Worm (Caenorhabditis elegans) whole organism, L4 larva: ENCODE measurements around the gene grl-17.

ENCODE experiments used
- F10B5.3 ChIP-seq: sonication (generic microtip); optimal IDR thresholded peaks from 2 replicates; lab custom pipeline; 2016; ENCODE audit warnings: mild to moderate bottlenecking, missing genetic modification characterization, missing compliant biosample characterization
- F37D6.2 ChIP-seq: sonication (generic microtip); optimal IDR thresholded peaks from 2 replicates; lab custom pipeline; 2016; ENCODE audit warnings: mild to moderate bottlenecking, missing genetic modification characterization, missing compliant biosample characterization
- F49E8.2 ChIP-seq: sonication (generic microtip); optimal IDR thresholded peaks from 2 replicates; lab custom pipeline; 2016; ENCODE audit warnings: missing compliant biosample characterization, mild to moderate bottlenecking, missing genetic modification characterization, borderline replicate concordance
- R02D3.7 ChIP-seq: fragments of 150-350 bp; sonication (generic microtip); optimal IDR thresholded peaks from 3 replicates; lab custom pipeline; 2014; ENCODE audit warnings: missing biosample characterization, missing genetic modification characterization
- T20F7.1 ChIP-seq: fragments of 200-800 bp; sonication (Bioruptor generic); optimal IDR thresholded peaks from 2 replicates; lab custom pipeline; 2018; ENCODE audit warnings: mild to moderate bottlenecking, missing genetic modification characterization, missing compliant biosample characterization
- T26A8.4 ChIP-seq: fragments of 200-800 bp; sonication (Bioruptor generic); IDR thresholded peaks from 2 replicates; pipeline ENCODE4 v1.3.6; 2022; ENCODE audit warnings: missing genetic modification characterization, missing compliant biosample characterization
- Y105C5A.15 ChIP-seq: fragments of 200-800 bp; sonication (Bioruptor generic); IDR thresholded peaks from 2 replicates; pipeline ENCODE4 v1.3.6; 2022; ENCODE audit warnings: missing genetic modification characterization, missing compliant biosample characterization
- Y48G9A.11 ChIP-seq: fragments of 200-800 bp; sonication (Bioruptor generic); IDR thresholded peaks from 2 replicates; pipeline ENCODE4 v1.3.6; 2022; ENCODE audit warnings: missing genetic modification reagents, missing genetic modification characterization, missing compliant biosample characterization
- Y5F2A.4 ChIP-seq: fragments of 200-800 bp; sonication (Bioruptor generic); optimal IDR thresholded peaks from 2 replicates; lab custom pipeline; 2018; ENCODE audit warnings: mild to moderate bottlenecking, missing genetic modification characterization, missing compliant biosample characterization
- aly-2 ChIP-seq: sonication (generic microtip); optimal IDR thresholded peaks from 2 replicates; lab custom pipeline; 2018; ENCODE audit warnings: missing biosample characterization, missing genetic modification characterization
- ama-1 ChIP-seq: fragments of 150-350 bp; optimal IDR thresholded peaks from 2 replicates; lab custom pipeline; 2014; ENCODE audit warnings: inconsistent platforms, mixed read lengths
- attf-4 ChIP-seq: sonication (generic microtip); optimal IDR thresholded peaks from 3 replicates; lab custom pipeline; 2017; ENCODE audit warnings: missing biosample characterization, missing genetic modification characterization
- ceh-20 ChIP-seq: fragments of 200-800 bp; sonication (Bioruptor generic); IDR thresholded peaks from 2 replicates; pipeline ENCODE4 v1.3.6; 2022; ENCODE audit warnings: missing genetic modification reagents, missing genetic modification characterization, missing compliant biosample characterization
- cey-2 ChIP-seq: sonication (generic microtip); optimal IDR thresholded peaks from 3 replicates; lab custom pipeline; 2017; ENCODE audit warnings: missing genetic modification characterization, mild to moderate bottlenecking, missing compliant biosample characterization, antibody characterized with exemption, borderline replicate concordance; ENCODE audit not compliant: insufficient read depth
- ctbp-1 ChIP-seq: fragments of 200-800 bp; sonication (Bioruptor generic); IDR thresholded peaks from 2 replicates; pipeline ENCODE4 v1.3.6; 2022; ENCODE audit warnings: missing genetic modification reagents, missing genetic modification characterization, missing compliant biosample characterization
- daf-16 ChIP-seq, 3 experiments: sonication (generic microtip); optimal IDR thresholded peaks; 2 replicates each; lab custom pipeline; 2016 to 2017; ENCODE audit warnings: missing genetic modification characterization in 3 of 3, missing genetic modification reagents in 3 of 3, mild to moderate bottlenecking in 2 of 3, missing compliant biosample characterization in 2 of 3, missing biosample characterization in 1 of 3, moderate library complexity in 1 of 3
- dpl-1 ChIP-seq: fragments of 150-350 bp; optimal IDR thresholded peaks from 2 replicates; lab custom pipeline; 2014; ENCODE audit warnings: missing biosample characterization, missing genetic modification reagents, missing genetic modification characterization
- dve-1 ChIP-seq: sonication (generic microtip); optimal IDR thresholded peaks from 2 replicates; lab custom pipeline; 2017; ENCODE audit warnings: antibody characterized with exemption, mild to moderate bottlenecking, missing genetic modification characterization, missing compliant biosample characterization; ENCODE audit not compliant: insufficient read depth
- egl-43 ChIP-seq: fragments of 200-800 bp; sonication (Bioruptor generic); IDR thresholded peaks from 2 replicates; pipeline ENCODE4 v1.3.6; 2022; ENCODE audit warnings: missing genetic modification reagents, missing genetic modification characterization, missing compliant biosample characterization
- fkh-10 ChIP-seq: fragments of 150-350 bp; optimal IDR thresholded peaks from 2 replicates; lab custom pipeline; 2014; ENCODE audit warnings: missing biosample characterization, missing genetic modification reagents, missing genetic modification characterization
- gei-8 ChIP-seq: fragments of 200-800 bp; sonication (Bioruptor generic); optimal IDR thresholded peaks from 2 replicates; lab custom pipeline; 2018; ENCODE audit warnings: mild to moderate bottlenecking, missing genetic modification characterization, missing compliant biosample characterization
- hlh-11 ChIP-seq: fragments of 200-800 bp; sonication (Bioruptor generic); optimal IDR thresholded peaks from 2 replicates; lab custom pipeline; 2018; ENCODE audit warnings: mild to moderate bottlenecking, missing genetic modification characterization, missing compliant biosample characterization
- jun-1 ChIP-seq: fragments of 150-350 bp; optimal IDR thresholded peaks from 2 replicates; lab custom pipeline; 2014; ENCODE audit warnings: missing biosample characterization, missing genetic modification reagents, missing genetic modification characterization
- lin-39 ChIP-seq: fragments of 150-350 bp; optimal IDR thresholded peaks from 2 replicates; lab custom pipeline; 2014; ENCODE audit warnings: missing biosample characterization, missing genetic modification reagents, missing genetic modification characterization
- lsy-2 ChIP-seq, 2 experiments: fragments of 150-350 bp in 1 of 2; sonication (generic microtip) in 1 of 2; optimal IDR thresholded peaks; 2 replicates each; lab custom pipeline; 2014 to 2017; ENCODE audit warnings: missing biosample characterization in 2 of 2, missing genetic modification characterization in 2 of 2
- mep-1 ChIP-seq: fragments of 150-350 bp; sonication (generic microtip); optimal IDR thresholded peaks from 3 replicates; lab custom pipeline; 2014; ENCODE audit warnings: missing biosample characterization, missing genetic modification characterization
- mes-2 ChIP-seq: sonication (generic microtip); optimal IDR thresholded peaks from 2 replicates; lab custom pipeline; 2016; ENCODE audit warnings: missing genotype, mild to moderate bottlenecking, missing genetic modification characterization, missing compliant biosample characterization; ENCODE audit not compliant: poor library complexity, severe bottlenecking
- nhr-10 ChIP-seq: fragments of 150-350 bp; optimal IDR thresholded peaks from 2 replicates; lab custom pipeline; 2014; ENCODE audit warnings: missing biosample characterization, missing genetic modification characterization
- nhr-102 ChIP-seq: sonication (generic microtip); optimal IDR thresholded peaks from 2 replicates; lab custom pipeline; 2016; ENCODE audit warnings: mild to moderate bottlenecking, missing genetic modification characterization, moderate library complexity, missing compliant biosample characterization
- nhr-11 ChIP-seq: fragments of 150-350 bp; optimal IDR thresholded peaks from 2 replicates; lab custom pipeline; 2014; ENCODE audit warnings: missing biosample characterization, missing genetic modification characterization
- nhr-237 ChIP-seq: sonication (generic microtip); optimal IDR thresholded peaks from 2 replicates; lab custom pipeline; 2017; ENCODE audit warnings: missing biosample characterization, missing genetic modification characterization
- nhr-25 ChIP-seq: sonication (generic microtip); optimal IDR thresholded peaks from 2 replicates; lab custom pipeline; 2017; ENCODE audit warnings: missing genetic modification characterization, mild to moderate bottlenecking, missing compliant biosample characterization, antibody characterized with exemption, moderate library complexity, borderline replicate concordance; ENCODE audit not compliant: insufficient read depth
- nhr-41 ChIP-seq: fragments of 200-800 bp; sonication (Bioruptor generic); IDR thresholded peaks from 2 replicates; pipeline ENCODE4 v1.3.6; 2022; ENCODE audit warnings: missing genetic modification reagents, missing genetic modification characterization, missing compliant biosample characterization
- nhr-6 ChIP-seq: fragments of 150-350 bp; optimal IDR thresholded peaks from 2 replicates; lab custom pipeline; 2014; ENCODE audit warnings: missing biosample characterization, missing genetic modification characterization
- nhr-76 ChIP-seq: fragments of 150-350 bp; optimal IDR thresholded peaks from 2 replicates; lab custom pipeline; 2014; ENCODE audit warnings: missing biosample characterization, missing genetic modification characterization
- nhr-77 ChIP-seq: fragments of 150-350 bp; optimal IDR thresholded peaks from 2 replicates; lab custom pipeline; 2014; ENCODE audit warnings: missing biosample characterization, missing genetic modification characterization
- skn-1 ChIP-seq: fragments of 150-350 bp; optimal IDR thresholded peaks from 2 replicates; lab custom pipeline; 2014; ENCODE audit warnings: missing biosample characterization, missing genetic modification characterization
- snpc-4 ChIP-seq: fragments of 150-350 bp; optimal IDR thresholded peaks from 2 replicates; lab custom pipeline; 2014; ENCODE audit warnings: missing biosample characterization, missing genetic modification characterization
- tag-97 ChIP-seq: fragments of 200-800 bp; sonication (Bioruptor generic); IDR thresholded peaks from 2 replicates; pipeline ENCODE4 v1.3.6; 2022; ENCODE audit warnings: missing genetic modification characterization, missing compliant biosample characterization
- unc-62 ChIP-seq, 3 experiments: fragments of 150-350 bp in 1 of 3; sonication (generic microtip); optimal IDR thresholded peaks in 2 of 3; peaks in 1 of 3; 1 replicate in 1 of 3; 2 replicates in 2 of 3; lab custom pipeline; 2014 to 2017; ENCODE audit warnings: missing biosample characterization in 3 of 3, missing genetic modification characterization in 3 of 3, missing genetic modification reagents in 3 of 3, missing genotype in 1 of 3
- zip-2 ChIP-seq: fragments of 150-350 bp; optimal IDR thresholded peaks from 2 replicates; lab custom pipeline; 2014; ENCODE audit warnings: missing biosample characterization, missing genetic modification characterization
- ztf-7 ChIP-seq: fragments of 150-350 bp; optimal IDR thresholded peaks from 2 replicates; lab custom pipeline; 2014; ENCODE audit warnings: missing biosample characterization, missing genetic modification characterization

Gene grl-17

ce11 chrV:13530698-13531097 lies 33.0 kb downstream of the grl-17 start, which contains the start of gene ttr-44 (continued):
- TF ChIP-seq tag-97 = no peak
- no peak for TF ChIP-seq Y105C5A.15 (GFP tag; lab: Robert Waterston, UW)
- TF ChIP-seq T20F7.1 (GFP tag; lab: Kevin White, UChicago) = peak; percentile 16
- TF ChIP-seq Y5F2A.4 = no peak
- peak; percentile 35 for TF ChIP-seq hlh-11
- TF ChIP-seq cey-2 (tag; lab: Kevin White, UChicago) = no peak
- peak; percentile 23 for TF ChIP-seq nhr-6 (tag; lab: Kevin White, UChicago)

- TF ChIP-seq R02D3.7 (tag; lab: Kevin White, UChicago) (no peak), nhr-77 (peak; percentile 35), jun-1 (no peak), nhr-41 (no peak), snpc-4 (no peak), mep-1 (tag; lab: Kevin White, UChicago) (peak; percentile 19), nhr-6 (tag; lab: Kevin White, UChicago) (peak; percentile 25), skn-1 (no peak), egl-43 (GFP tag; lab: Robert Waterston, UW) (no peak), mes-2 (tag; lab: Kevin White, UChicago) (no peak), hlh-11 (peak; percentile 33), ztf-7 (tag; lab: Kevin White, UChicago) (no peak), nhr-10 (tag; lab: Kevin White, UChicago) (no peak), T26A8.4 (GFP tag; lab: Robert Waterston, UW) (no peak; the same call in 1 of the 2 replicates), F10B5.3 (tag; lab: Kevin White, UChicago) (no peak), aly-2 (tag; lab: Kevin White, UChicago) (no peak), unc-62 (GFP tag; optimal IDR thresholded peaks at IDR 0.05 in 1 of 2; lab: Kevin White, UChicago) (no peak), unc-62 (tag; optimal IDR thresholded peaks at IDR 0.05; lab: Kevin White, UChicago) (no peak), ama-1 (lab: Kevin White, UChicago) (peak; percentile 55), lsy-2 (tag; optimal IDR thresholded peaks at IDR 0.05; lab: Kevin White, UChicago) (no peak), nhr-102 (tag; lab: Kevin White, UChicago) (peak; percentile 70), attf-4 (tag; lab: Kevin White, UChicago) (no peak), lin-39 (tag; lab: Kevin White, UChicago) (no peak), ctbp-1 (GFP tag; lab: Robert Waterston, UW) (no peak), nhr-237 (tag; lab: Kevin White, UChicago) (no peak), dve-1 (tag; lab: Kevin White, UChicago) (peak; percentile 75), daf-16 (GFP tag; optimal IDR thresholded peaks at IDR 0.05; lab: Kevin White, UChicago) (no peak), daf-16 (tag; optimal IDR thresholded peaks at IDR 0.05; lab: Kevin White, UChicago) (peak; percentile 83)
Observed at ce11 chrV:13529165-13529564, 34.6 kb downstream of the grl-17 start.

DNA sequence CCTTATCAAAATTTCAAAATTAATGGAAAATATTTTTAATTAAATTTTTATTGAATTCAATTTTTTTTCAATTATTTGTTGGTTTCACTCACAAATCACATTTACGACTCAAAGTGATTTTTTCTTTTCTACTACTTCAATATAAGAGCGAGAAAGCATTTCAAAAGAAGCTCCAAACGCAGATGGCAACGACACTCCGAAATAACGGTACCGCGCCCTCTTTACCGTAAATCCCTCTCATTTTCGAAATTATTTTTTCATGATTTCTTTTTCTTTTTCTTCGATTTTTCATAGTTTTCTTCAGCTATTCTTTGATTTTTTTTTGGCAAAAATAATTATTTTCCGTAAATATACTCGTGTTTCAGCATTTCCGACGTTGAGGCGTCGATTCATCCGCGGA lies 36.5 kb downstream of the grl-17 start:
- TF ChIP-seq Y48G9A.11 (GFP tag; lab: Robert Waterston, UW) = peak; percentile 98
- TF ChIP-seq, all 104 proteins: peak for 1; not testable (repeated sequence) for 103

DNA sequence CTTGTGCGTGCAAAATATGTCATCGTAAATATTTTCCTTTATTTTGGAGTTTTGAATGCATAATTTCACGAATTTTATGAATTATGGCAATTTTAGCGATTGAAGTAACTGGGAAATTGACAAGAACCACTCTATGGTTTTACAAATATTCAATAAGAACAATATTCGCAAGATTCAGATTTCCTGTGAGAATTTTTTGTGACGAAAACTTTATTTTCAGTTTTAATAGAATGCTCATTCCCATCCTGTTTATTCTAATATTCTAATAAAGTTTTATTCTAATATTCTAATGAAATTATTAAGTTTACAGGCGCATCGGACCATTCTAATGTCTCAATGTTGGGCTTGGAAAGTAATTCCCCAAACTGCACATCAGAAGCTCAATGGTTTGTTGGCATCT lies 40.5 kb downstream of the grl-17 start, which contains the start of gene R11G10.3:
TSS of gene R11G10.3 (plus strand) at position 301 of the 400 bp plus-strand sequence.
- no peak for TF ChIP-seq dpl-1 (GFP tag; lab: Kevin White, UChicago)

ce11 chrV:13515115-13515514 lies 48.6 kb downstream of the grl-17 start, which contains the start of gene semi-1:
Gene semi-1, minus strand, starts transcription at chrV:13515215.
- no peak for TF ChIP-seq F37D6.2 (tag; lab: Kevin White, UChicago)
- TF ChIP-seq cey-2 (tag; lab: Kevin White, UChicago) = no peak
- no peak for TF ChIP-seq dve-1 (tag; lab: Kevin White, UChicago)
- no peak for TF ChIP-seq nhr-11 (tag; lab: Kevin White, UChicago)
- TF ChIP-seq ztf-7 (tag; lab: Kevin White, UChicago) = no peak
- no peak for TF ChIP-seq ceh-20 (GFP tag; lab: Robert Waterston, UW)
- TF ChIP-seq gei-8 (GFP tag; lab: Kevin White, UChicago) = no peak
- no peak for TF ChIP-seq zip-2 (tag; lab: Kevin White, UChicago)
- TF ChIP-seq nhr-76 (tag; lab: Kevin White, UChicago) = no peak
- no peak for TF ChIP-seq nhr-6 (tag; lab: Kevin White, UChicago)
- no peak for TF ChIP-seq nhr-25 (tag; lab: Kevin White, UChicago)
- no peak for TF ChIP-seq fkh-10 (GFP tag; lab: Kevin White, UChicago)
- TF ChIP-seq Y48G9A.11 (GFP tag; lab: Robert Waterston, UW) = no peak
- TF ChIP-seq jun-1 = no peak
- TF ChIP-seq F49E8.2 (tag; lab: Kevin White, UChicago) = no peak
